Worm (Caenorhabditis elegans) whole organism, L4/young adult: ENCODE results near the gene Y2H9A.6.

Experiments used
- W03F9.2 ChIP-seq: fragments of 150-350 bp; optimal IDR thresholded peaks from 2 replicates; lab custom pipeline; 2014; ENCODE audit warnings: missing biosample characterization, missing genetic modification characterization
- dao-5 ChIP-seq: sonication (generic microtip); optimal IDR thresholded peaks from 2 replicates; lab custom pipeline; 2016; ENCODE audit warnings: missing genotype, missing genetic modification characterization, moderate library complexity, missing compliant biosample characterization
- him-1 ChIP-seq: sonication (generic microtip); optimal IDR thresholded peaks from 2 replicates; lab custom pipeline; 2016; ENCODE audit warnings: missing genotype, missing genetic modification reagents, missing genetic modification characterization, missing compliant biosample characterization

- no peak for TF ChIP-seq him-1 (tag; lab: Kevin White, UChicago)
- no peak for TF ChIP-seq dao-5 (tag; lab: Kevin White, UChicago)
- no peak for TF ChIP-seq W03F9.2 (tag; lab: Kevin White, UChicago)
Observed at ce11 chrV:13417513-13417912, 26.1 kb upstream of the Y2H9A.6 start, which contains the start of gene F53F1.6.
